Worm (Caenorhabditis elegans) whole organism, young adult: ENCODE measurements around the gene M199.8.

Source experiments
- F39B2.1 ChIP-seq: fragments of 200-800 bp; sonication (Bioruptor generic); IDR thresholded peaks from 2 replicates; pipeline ENCODE4 v1.3.6; 2022; ENCODE audit warnings: missing genetic modification reagents, missing genetic modification characterization, missing compliant biosample characterization
- ceh-79 ChIP-seq: sonication (generic microtip); optimal IDR thresholded peaks from 2 replicates; lab custom pipeline; 2017; ENCODE audit warnings: mild to moderate bottlenecking, missing genetic modification characterization, missing compliant biosample characterization
- ets-4 ChIP-seq: fragments of 200-800 bp; sonication (Bioruptor generic); optimal IDR thresholded peaks from 2 replicates; lab custom pipeline; 2018; ENCODE audit warnings: mild to moderate bottlenecking, missing genetic modification characterization, missing compliant biosample characterization

DNA sequence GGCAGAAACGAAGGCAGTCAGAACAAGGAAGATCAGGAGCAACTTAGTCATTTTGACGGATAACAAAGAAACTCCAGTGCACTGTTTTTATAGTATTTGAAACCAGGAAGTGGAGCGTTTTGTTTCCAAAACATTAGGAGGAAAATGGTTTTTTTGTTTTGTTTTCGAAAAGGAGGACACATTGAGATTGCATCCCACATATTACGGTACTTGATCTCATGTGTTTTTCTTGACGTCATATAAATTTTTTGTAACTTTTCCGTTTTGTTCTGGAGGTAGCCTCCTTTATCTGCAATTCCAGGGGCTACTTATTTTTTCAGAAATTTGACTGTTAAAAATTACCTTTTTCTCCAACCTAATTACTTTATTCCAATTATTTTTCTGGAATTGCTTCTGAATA lies 6.1 kb downstream of the M199.8 start, which contains the start of gene M199.9:
- TF ChIP-seq ets-4, result no peak
- TF ChIP-seq F39B2.1 (GFP tag; lab: Robert Waterston, UW), result no peak
- TF ChIP-seq ceh-79 (tag; lab: Kevin White, UChicago), result no peak
